Fruit fly (Drosophila melanogaster) whole organism, embryonic: Measurements from ENCODE around the gene Pgant2.

ENCODE experiments used
- Antp ChIP-seq: fragments of 200-800 bp; sonication (Bioruptor generic); optimal IDR thresholded peaks from 3 replicates; lab custom pipeline; 2016; ENCODE audit warnings: missing biosample characterization, missing genetic modification characterization
- Atf6 ChIP-seq: fragments of 200-800 bp; sonication (Bioruptor generic); IDR thresholded peaks from 2 replicates; pipeline ENCODE4 v1.3.6; 2022; ENCODE audit warnings: missing biosample characterization, missing genetic modification characterization
- Bgb ChIP-seq: fragments of 200-800 bp; sonication (Bioruptor generic); IDR thresholded peaks from 2 replicates; pipeline ENCODE4 v1.3.6; 2022; ENCODE audit warnings: missing biosample characterization, missing genetic modification characterization; ENCODE audit not compliant: partially characterized antibody
- Blimp-1 ChIP-seq: fragments of 200-800 bp; sonication (Bioruptor generic); optimal IDR thresholded peaks from 3 replicates; lab custom pipeline; 2018; ENCODE audit warnings: missing biosample characterization, missing genetic modification characterization, mild to moderate bottlenecking, moderate library complexity, missing genetic modification reagents
- CG10462 ChIP-seq: fragments of 200-800 bp; sonication (Bioruptor generic); optimal IDR thresholded peaks from 2 replicates; lab custom pipeline; 2016; ENCODE audit warnings: missing biosample characterization, missing genetic modification characterization
- CG10959 ChIP-seq: fragments of 200-800 bp; sonication (Bioruptor generic); IDR thresholded peaks from 2 replicates; pipeline ENCODE4 v1.3.6; 2022; ENCODE audit warnings: missing biosample characterization, missing genetic modification characterization
- CG12299 ChIP-seq: fragments of 200-800 bp; sonication (Bioruptor generic); optimal IDR thresholded peaks from 2 replicates; lab custom pipeline; 2018; ENCODE audit warnings: missing biosample characterization, mild to moderate bottlenecking, missing genetic modification characterization
- CG13424 ChIP-seq: fragments of 200-800 bp; sonication (Bioruptor generic); optimal IDR thresholded peaks from 2 replicates; lab custom pipeline; 2019; ENCODE audit warnings: missing biosample characterization, mild to moderate bottlenecking, missing genetic modification characterization, moderate library complexity
- CG15479 ChIP-seq: fragments of 200-800 bp; sonication (Bioruptor generic); optimal IDR thresholded peaks from 3 replicates; lab custom pipeline; 2019; ENCODE audit warnings: missing biosample characterization, mild to moderate bottlenecking, missing genetic modification characterization, moderate library complexity
- CG17359 ChIP-seq: fragments of 200-800 bp; sonication (Bioruptor generic); optimal IDR thresholded peaks from 3 replicates; lab custom pipeline; 2018; ENCODE audit warnings: missing biosample characterization, mild to moderate bottlenecking, missing genetic modification characterization, moderate library complexity
- CG17568 ChIP-seq: fragments of 200-800 bp; sonication (Bioruptor generic); optimal IDR thresholded peaks from 2 replicates; lab custom pipeline; 2018; ENCODE audit warnings: missing biosample characterization, mild to moderate bottlenecking, missing genetic modification characterization, moderate library complexity
- CG17829 ChIP-seq: fragments of 200-800 bp; optimal IDR thresholded peaks from 2 replicates; lab custom pipeline; 2019; ENCODE audit warnings: missing biosample characterization, mild to moderate bottlenecking, missing genetic modification characterization, moderate library complexity
- CG1832 ChIP-seq: fragments of 200-800 bp; sonication (Bioruptor generic); optimal IDR thresholded peaks from 2 replicates; lab custom pipeline; 2017; ENCODE audit warnings: missing biosample characterization, mild to moderate bottlenecking, missing genetic modification characterization, inconsistent platforms
- CG30403 ChIP-seq: fragments of 200-800 bp; sonication (Bioruptor generic); optimal IDR thresholded peaks from 3 replicates; lab custom pipeline; 2016; ENCODE audit warnings: missing biosample characterization, missing genetic modification characterization
- CG42726 ChIP-seq: fragments of 200-800 bp; sonication (Bioruptor generic); IDR thresholded peaks from 2 replicates; pipeline ENCODE4 v1.3.6; 2022; ENCODE audit warnings: missing biosample characterization, missing genetic modification characterization; ENCODE audit not compliant: partially characterized antibody
- CG5180 ChIP-seq: fragments of 200-800 bp; sonication (Bioruptor generic); optimal IDR thresholded peaks from 3 replicates; lab custom pipeline; 2017; ENCODE audit warnings: missing biosample characterization, missing genetic modification characterization, mild to moderate bottlenecking, moderate library complexity, missing genetic modification reagents
- Chrac-16 ChIP-seq: fragments of 200-800 bp; sonication (Bioruptor generic); optimal IDR thresholded peaks from 3 replicates; lab custom pipeline; 2016; ENCODE audit warnings: missing biosample characterization, missing genetic modification characterization
- D ChIP-seq, 2 experiments: fragments of 200-800 bp in 1 of 2; fragments of >200 bp in 1 of 2; sonication (Bioruptor generic) in 1 of 2; optimal IDR thresholded peaks; 2 replicates in 1 of 2; 3 replicates in 1 of 2; lab custom pipeline; 2017; ENCODE audit warnings: mild to moderate bottlenecking in 1 of 2, missing biosample characterization in 1 of 2, missing genetic modification characterization in 1 of 2, missing genetic modification reagents in 1 of 2
- Dfd ChIP-seq, 2 experiments: fragments of >200 bp; optimal IDR thresholded peaks; 2 replicates each; lab custom pipeline; 2017; ENCODE audit warnings: missing biosample characterization in 2 of 2, missing genetic modification characterization in 2 of 2
- Doc2 ChIP-seq: fragments of 200-800 bp; sonication (Bioruptor generic); IDR thresholded peaks from 2 replicates; pipeline ENCODE4 v1.3.6; 2022; ENCODE audit warnings: missing biosample characterization, missing genetic modification characterization
- Fer1 ChIP-seq: fragments of 200-800 bp; sonication (Bioruptor generic); optimal IDR thresholded peaks from 2 replicates; lab custom pipeline; 2017; ENCODE audit warnings: missing biosample characterization, mild to moderate bottlenecking, missing genetic modification characterization
- Gsc ChIP-seq: fragments of 200-800 bp; sonication (Bioruptor generic); IDR thresholded peaks from 2 replicates; pipeline ENCODE4 v1.3.6; 2022; ENCODE audit warnings: missing biosample characterization, missing genetic modification characterization
- HmgD ChIP-seq: fragments of 200-800 bp; sonication (Bioruptor generic); optimal IDR thresholded peaks from 3 replicates; lab custom pipeline; 2016; ENCODE audit warnings: missing biosample characterization, missing genetic modification characterization
- Side ChIP-seq: fragments of 200-800 bp; sonication (Bioruptor generic); optimal IDR thresholded peaks from 2 replicates; lab custom pipeline; 2016; ENCODE audit warnings: missing biosample characterization, missing genetic modification characterization
- Vsx1 ChIP-seq: fragments of 200-800 bp; sonication (Bioruptor generic); optimal IDR thresholded peaks from 2 replicates; lab custom pipeline; 2017; ENCODE audit warnings: missing biosample characterization, mild to moderate bottlenecking, missing genetic modification characterization, missing genetic modification reagents
- aop ChIP-seq: fragments of 200-800 bp; sonication (Bioruptor generic); IDR thresholded peaks from 2 replicates; pipeline ENCODE4 v1.3.6; 2022; ENCODE audit warnings: missing biosample characterization, missing genetic modification characterization
- ase ChIP-seq: fragments of 200-800 bp; sonication (Bioruptor generic); IDR thresholded peaks from 3 replicates; pipeline ENCODE4 v1.3.6; 2022; ENCODE audit warnings: missing biosample characterization, missing genetic modification characterization
- ato ChIP-seq: fragments of 200-800 bp; sonication (Bioruptor generic); IDR thresholded peaks from 2 replicates; pipeline ENCODE4 v1.3.6; 2022; ENCODE audit warnings: missing biosample characterization, missing genetic modification characterization; ENCODE audit not compliant: partially characterized antibody
- chif ChIP-seq, 2 experiments: fragments of 200-800 bp; sonication (Bioruptor generic); optimal IDR thresholded peaks; 3 replicates each; lab custom pipeline; 2016; ENCODE audit warnings: missing biosample characterization in 2 of 2, missing genetic modification characterization in 2 of 2
- chinmo ChIP-seq: fragments of 200-800 bp; sonication (Bioruptor generic); IDR thresholded peaks from 4 replicates; pipeline ENCODE4 v1.3.6; 2022; ENCODE audit warnings: missing biosample characterization, missing genetic modification characterization; ENCODE audit not compliant: partially characterized antibody
- crol ChIP-seq: fragments of 200-800 bp; sonication (Bioruptor generic); IDR thresholded peaks from 2 replicates; pipeline ENCODE4 v1.3.6; 2022; ENCODE audit warnings: missing biosample characterization, missing genetic modification characterization
- eve ChIP-seq, 2 experiments: fragments of >200 bp; optimal IDR thresholded peaks; 2 replicates each; lab custom pipeline; 2017; ENCODE audit warnings: missing biosample characterization in 2 of 2, missing genetic modification characterization in 2 of 2
- fd3F ChIP-seq: fragments of 200-800 bp; sonication (Bioruptor generic); optimal IDR thresholded peaks from 2 replicates; lab custom pipeline; 2018; ENCODE audit warnings: missing biosample characterization, mild to moderate bottlenecking, missing genetic modification characterization, moderate library complexity
- fd96Cb ChIP-seq: fragments of 200-800 bp; sonication (Bioruptor generic); optimal IDR thresholded peaks from 2 replicates; lab custom pipeline; 2018; ENCODE audit warnings: missing biosample characterization, mild to moderate bottlenecking, missing genetic modification characterization, moderate library complexity
- gcm2 ChIP-seq: fragments of 200-800 bp; sonication (Bioruptor generic); optimal IDR thresholded peaks from 2 replicates; lab custom pipeline; 2016; ENCODE audit warnings: missing biosample characterization, missing genetic modification characterization
- grn ChIP-seq: fragments of 200-800 bp; sonication (Bioruptor generic); optimal IDR thresholded peaks from 3 replicates; lab custom pipeline; 2017; ENCODE audit warnings: missing biosample characterization, missing genetic modification characterization
- ham ChIP-seq: fragments of 200-800 bp; sonication (Bioruptor generic); IDR thresholded peaks from 2 replicates; pipeline ENCODE4 v1.3.6; 2022; ENCODE audit warnings: missing biosample characterization, missing genetic modification characterization
- jing ChIP-seq: fragments of 200-800 bp; sonication (Bioruptor generic); optimal IDR thresholded peaks from 2 replicates; lab custom pipeline; 2018; ENCODE audit warnings: missing biosample characterization, mild to moderate bottlenecking, missing genetic modification characterization
- kni ChIP-seq: fragments of 200-800 bp; sonication (Bioruptor generic); optimal IDR thresholded peaks from 3 replicates; lab custom pipeline; 2017; ENCODE audit warnings: mild to moderate bottlenecking, missing biosample characterization, missing genetic modification reagents, missing genetic modification characterization
- luna ChIP-seq: fragments of 200-800 bp; sonication (Bioruptor generic); optimal IDR thresholded peaks from 2 replicates; lab custom pipeline; 2016; ENCODE audit warnings: missing biosample characterization, missing genetic modification characterization
- mirr ChIP-seq: fragments of 200-800 bp; sonication (Bioruptor generic); optimal IDR thresholded peaks from 3 replicates; lab custom pipeline; 2018; ENCODE audit warnings: missing biosample characterization, mild to moderate bottlenecking, missing genetic modification characterization
- mld ChIP-seq: fragments of 200-800 bp; sonication (Bioruptor generic); IDR thresholded peaks from 3 replicates; pipeline ENCODE4 v1.3.6; 2022; ENCODE audit warnings: missing biosample characterization, missing genetic modification characterization; ENCODE audit not compliant: partially characterized antibody
- nmo ChIP-seq: fragments of 200-800 bp; sonication (Bioruptor generic); optimal IDR thresholded peaks from 2 replicates; lab custom pipeline; 2018; ENCODE audit warnings: missing biosample characterization, mild to moderate bottlenecking, missing genetic modification characterization, moderate library complexity
- odd ChIP-seq: fragments of 200-800 bp; sonication (Bioruptor generic); optimal IDR thresholded peaks from 2 replicates; lab custom pipeline; 2017; ENCODE audit warnings: missing biosample characterization, mild to moderate bottlenecking, missing genetic modification characterization
- org-1 ChIP-seq: fragments of 200-800 bp; sonication (Bioruptor generic); optimal IDR thresholded peaks from 2 replicates; lab custom pipeline; 2017; ENCODE audit warnings: missing biosample characterization, missing genetic modification characterization
- run ChIP-seq: fragments of 200-800 bp; sonication (Bioruptor generic); optimal IDR thresholded peaks from 3 replicates; lab custom pipeline; 2018; ENCODE audit warnings: missing biosample characterization, mild to moderate bottlenecking, missing genetic modification characterization
- sqz ChIP-seq: fragments of 200-800 bp; sonication (Bioruptor generic); optimal IDR thresholded peaks from 3 replicates; lab custom pipeline; 2018; ENCODE audit warnings: missing biosample characterization, mild to moderate bottlenecking, missing genetic modification characterization
- ssp ChIP-seq: fragments of 200-800 bp; sonication (Bioruptor generic); IDR thresholded peaks from 2 replicates; pipeline ENCODE4 v1.3.6; 2022; ENCODE audit warnings: missing biosample characterization, missing genetic modification characterization
- trem ChIP-seq: fragments of 200-800 bp; optimal IDR thresholded peaks from 3 replicates; lab custom pipeline; 2019; ENCODE audit warnings: missing biosample characterization, mild to moderate bottlenecking, missing genetic modification characterization, moderate library complexity
- tx ChIP-seq: fragments of 200-800 bp; sonication (Bioruptor generic); optimal IDR thresholded peaks from 2 replicates; lab custom pipeline; 2016; ENCODE audit warnings: missing biosample characterization, missing genetic modification characterization

Pgant2 gene

dm6 chr2L:3475948-3476347 lies 49.4 kb upstream of the Pgant2 start (continued):
- TF ChIP-seq run (tag; lab: Kevin White, UChicago) = peak; percentile 33
- TF ChIP-seq CG12299 (tag; lab: Kevin White, UChicago) = no peak
- peak; percentile 22 for TF ChIP-seq Antp
- TF ChIP-seq CG17568 (GFP tag; lab: Kevin White, UChicago) = peak; percentile 66
- TF ChIP-seq CG10462 (GFP tag; lab: Kevin White, UChicago) = no peak
- TF ChIP-seq kni = no peak
- TF ChIP-seq Bgb (GFP tag; lab: Robert Waterston, UW) = no peak
- no peak for TF ChIP-seq sqz
- peak; percentile 30 for TF ChIP-seq odd (GFP tag; lab: Kevin White, UChicago)
- 0 out of 3 replicates have a peak, but pooled peaks have one; percentile 32 for TF ChIP-seq ase (GFP tag; lab: Robert Waterston, UW)
- TF ChIP-seq Vsx1 = peak; percentile 10
- no peak for TF ChIP-seq luna (GFP tag; lab: Kevin White, UChicago)
- peak; percentile 25 to 34 for TF ChIP-seq chif (GFP tag; optimal IDR thresholded peaks at IDR 0.05; lab: Kevin White, UChicago)
- TF ChIP-seq Fer1 = peak; percentile 72
- peak; percentile 82 for TF ChIP-seq CG30403 (GFP tag; lab: Kevin White, UChicago)
- peak; percentile 28 for TF ChIP-seq CG17829 (tag; lab: Kevin White, UChicago)
- 0 out of 2 replicates have a peak, but pooled peaks have one; percentile 25 for TF ChIP-seq ssp
- TF ChIP-seq jing (GFP tag; lab: Kevin White, UChicago) = no peak
- no peak for TF ChIP-seq Doc2 (GFP tag; lab: Robert Waterston, UW)
- peak; percentile 40 for TF ChIP-seq Chrac-16 (GFP tag; lab: Kevin White, UChicago)
- no peak for TF ChIP-seq ham (GFP tag; lab: Robert Waterston, UW)
- peak; percentile 70 for TF ChIP-seq nmo
- peak; percentile 73 for TF ChIP-seq org-1 (GFP tag; lab: Kevin White, UChicago)
- TF ChIP-seq eve (GFP tag; optimal IDR thresholded peaks at IDR 0.05; lab: Kevin White, UChicago) = no peak
- TF ChIP-seq CG1832 (GFP tag; lab: Kevin White, UChicago) = no peak
- peak; percentile 65 for TF ChIP-seq fd96Cb (tag; lab: Kevin White, UChicago)
- TF ChIP-seq Dfd (GFP tag; optimal IDR thresholded peaks at IDR 0.05; lab: Kevin White, UChicago) = no peak
- TF ChIP-seq trem = no peak
- TF ChIP-seq CG13424 (tag; lab: Kevin White, UChicago) = peak; percentile 66
- peak; percentile 47 for TF ChIP-seq CG5180 (GFP tag; lab: Kevin White, UChicago)
- TF ChIP-seq D (optimal IDR thresholded peaks at IDR 0.05; lab: Kevin White, UChicago) = no peak
- TF ChIP-seq D (GFP tag; optimal IDR thresholded peaks at IDR 0.05; lab: Kevin White, UChicago) = peak; percentile 19
- TF ChIP-seq tx = no peak
- TF ChIP-seq fd3F (GFP tag; lab: Kevin White, UChicago) = peak; percentile 68
- no peak for TF ChIP-seq CG15479 (GFP tag; lab: Kevin White, UChicago)
- no peak for TF ChIP-seq HmgD (GFP tag; lab: Kevin White, UChicago)
- no peak for TF ChIP-seq mld (GFP tag; lab: Robert Waterston, UW)
- TF ChIP-seq CG17359 (tag; lab: Kevin White, UChicago) = peak; percentile 52
- TF ChIP-seq mirr (GFP tag; lab: Kevin White, UChicago) = no peak
- no peak for TF ChIP-seq crol (GFP tag; lab: Robert Waterston, UW)
- TF ChIP-seq CG42726 = no peak
- TF ChIP-seq CG10959 (GFP tag; lab: Robert Waterston, UW) = no peak
- TF ChIP-seq gcm2 = no peak
- TF ChIP-seq aop (GFP tag; lab: Robert Waterston, UW) = no peak
- no peak for TF ChIP-seq ato
- no peak for TF ChIP-seq Gsc (GFP tag; lab: Robert Waterston, UW)
- TF ChIP-seq Blimp-1 = no peak
- TF ChIP-seq chinmo (GFP tag; lab: Robert Waterston, UW) = no peak
- peak; percentile 65; the same call in 1 of the 2 replicates for TF ChIP-seq Atf6 (GFP tag; lab: Robert Waterston, UW)
- TF ChIP-seq grn (GFP tag; lab: Kevin White, UChicago) = no peak
- peak; percentile 17 for TF ChIP-seq Side
